Worm (Caenorhabditis elegans): ENCODE data around the gene F07G6.8.

The F07G6.8 gene

DNA sequence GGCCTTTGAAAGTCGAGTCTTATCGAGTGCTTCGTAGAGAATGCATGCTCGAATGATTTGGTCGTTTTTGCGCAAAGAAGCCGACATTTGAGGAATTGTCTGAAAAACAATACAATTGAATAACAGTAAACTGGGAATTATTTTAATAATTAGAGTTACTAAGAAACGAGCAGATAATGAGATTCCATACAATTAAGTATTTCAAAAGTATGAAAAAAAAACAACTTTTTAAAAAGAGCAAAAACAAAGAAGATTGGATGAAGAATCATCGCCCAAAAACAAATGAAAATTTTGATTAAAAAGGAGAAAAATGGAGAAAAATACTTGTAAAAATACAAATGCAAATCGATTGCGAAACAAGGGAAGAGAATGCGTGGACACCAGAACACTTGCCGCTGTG, 42.2 kb downstream of the F07G6.8 start, which contains the start of gene fbxa-170:
Gene fbxa-170 (minus strand): TSS at position 101 of the 400 bp plus-strand sequence.
- no peak for TF ChIP-seq nhr-6 (tag; optimal IDR thresholded peaks at IDR 0.05)
- TF ChIP-seq lsy-2 (tag; optimal IDR thresholded peaks at IDR 0.05), result no peak
- no peak for TF ChIP-seq gmeb-1 (tag; optimal IDR thresholded peaks at IDR 0.05)
- no peak for TF ChIP-seq elt-1 (tag; optimal IDR thresholded peaks at IDR 0.05)
- no peak for TF ChIP-seq mab-5 (tag; optimal IDR thresholded peaks at IDR 0.05)
- no peak for TF ChIP-seq elt-3 (tag; optimal IDR thresholded peaks at IDR 0.05)
- no peak for TF ChIP-seq nhr-12 (tag; optimal IDR thresholded peaks at IDR 0.05)
- TF ChIP-seq nhr-21 (tag; optimal IDR thresholded peaks at IDR 0.05), result no peak

DNA sequence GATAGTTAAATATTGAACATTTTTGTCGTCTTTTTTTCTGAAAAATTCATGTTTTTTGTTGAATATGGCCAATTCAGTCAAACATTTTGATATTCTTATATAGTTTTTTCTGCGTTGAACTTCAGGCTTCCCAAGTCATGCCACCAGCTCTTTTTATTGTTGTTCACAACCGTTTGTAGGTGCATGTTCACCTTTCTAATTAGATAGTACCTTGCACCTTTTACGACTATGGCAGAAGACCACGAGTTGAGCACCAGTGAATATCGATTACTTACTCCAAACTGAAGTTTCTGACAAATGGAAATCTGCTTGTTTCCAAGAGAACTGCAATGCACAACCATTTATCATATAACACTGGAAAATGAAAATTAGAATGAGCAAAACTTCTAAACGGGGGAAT, 44.4 kb downstream of the F07G6.8 start:
- TF ChIP-seq unc-39 (tag; optimal IDR thresholded peaks at IDR 0.05) (no peak), lin-11 (tag; optimal IDR thresholded peaks at IDR 0.05) (no peak), nhr-23 (tag; optimal IDR thresholded peaks at IDR 0.05) (no peak), aly-2 (tag; optimal IDR thresholded peaks at IDR 0.05) (no peak), ceh-16 (tag; optimal IDR thresholded peaks at IDR 0.05) (no peak), sem-4 (tag; optimal IDR thresholded peaks at IDR 0.05) (no peak), ztf-1 (GFP tag; conservative IDR thresholded peaks at IDR 0.05) (no peak), lin-39 (tag; optimal IDR thresholded peaks at IDR 0.05) (no peak)

DNA sequence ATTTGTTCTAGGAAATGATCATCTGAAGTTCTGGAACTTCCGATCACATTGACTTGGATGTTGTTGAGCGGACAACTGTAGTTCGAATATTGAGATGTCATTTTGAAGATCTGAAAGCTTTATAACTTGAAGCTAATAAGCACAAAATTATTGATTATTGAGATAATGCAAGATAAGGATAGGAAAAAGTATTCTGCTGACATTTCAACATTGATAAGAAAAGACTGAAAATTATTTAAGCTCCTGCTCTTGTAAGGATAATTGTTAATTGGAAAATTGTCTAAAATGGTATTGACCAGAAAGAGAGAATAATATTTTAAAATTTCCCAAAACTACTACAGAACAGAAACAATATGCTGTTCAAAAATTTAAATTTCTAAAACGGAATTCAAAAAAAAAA, 46.2 kb downstream of the F07G6.8 start, which contains the start of gene tbx-31:
Gene tbx-31 (minus strand): TSS at position 101 of the 400 bp plus-strand sequence.
- no peak for TF ChIP-seq egl-27 (tag; optimal IDR thresholded peaks at IDR 0.05)
- TF ChIP-seq C34F6.9 (tag; optimal IDR thresholded peaks at IDR 0.05), result no peak
- TF ChIP-seq dmd-4 (tag; optimal IDR thresholded peaks at IDR 0.05), result no peak
- TF ChIP-seq nhr-237 (tag; optimal IDR thresholded peaks at IDR 0.05), result no peak
- no peak for TF ChIP-seq nhr-10 (tag; optimal IDR thresholded peaks at IDR 0.05)
- no peak for TF ChIP-seq lin-39 (tag; optimal IDR thresholded peaks at IDR 0.05)
- no peak for TF ChIP-seq nhr-129 (tag; optimal IDR thresholded peaks at IDR 0.05)

All from whole organism, L2 larva.